Worm (Caenorhabditis elegans) whole organism, young adult: ENCODE measurements around the gene B0336.12.

Experiments used
- B0019.2 ChIP-seq: fragments of 200-800 bp; sonication (Bioruptor generic); conservative IDR thresholded peaks from 2 replicates; pipeline ENCODE4 v1.3.6; 2022; ENCODE audit warnings: missing genetic modification reagents, missing genetic modification characterization, missing compliant biosample characterization
- B0336.3 ChIP-seq: fragments of 200-800 bp; sonication (Bioruptor generic); IDR thresholded peaks from 2 replicates; pipeline ENCODE4 v1.3.6; 2022; ENCODE audit warnings: missing genetic modification characterization, missing compliant biosample characterization
- C17E4.6 ChIP-seq: fragments of 200-800 bp; sonication (Bioruptor generic); IDR thresholded peaks from 2 replicates; pipeline ENCODE4 v1.3.6; 2022; ENCODE audit warnings: missing genetic modification reagents, missing genetic modification characterization, missing compliant biosample characterization
- F10E7.11 ChIP-seq: sonication (generic microtip); optimal IDR thresholded peaks from 2 replicates; lab custom pipeline; 2017; ENCODE audit warnings: mild to moderate bottlenecking, missing genetic modification characterization, moderate library complexity, missing compliant biosample characterization
- F49E8.2 ChIP-seq: sonication (generic microtip); optimal IDR thresholded peaks from 3 replicates; lab custom pipeline; 2017; ENCODE audit warnings: missing genetic modification characterization, mild to moderate bottlenecking, missing compliant biosample characterization, antibody characterized with exemption, moderate library complexity; ENCODE audit not compliant: insufficient read depth
- F52B5.7 ChIP-seq: sonication (generic microtip); optimal IDR thresholded peaks from 2 replicates; lab custom pipeline; 2016; ENCODE audit warnings: mild to moderate bottlenecking, missing genetic modification characterization, missing compliant biosample characterization
- F57C9.4 ChIP-seq: sonication (generic microtip); optimal IDR thresholded peaks from 2 replicates; lab custom pipeline; 2017; ENCODE audit warnings: mild to moderate bottlenecking, missing genetic modification characterization, missing compliant biosample characterization
- K12H6.12 ChIP-seq: fragments of 200-800 bp; sonication (Bioruptor generic); optimal IDR thresholded peaks from 2 replicates; lab custom pipeline; 2018; ENCODE audit warnings: mild to moderate bottlenecking, missing genetic modification characterization, missing compliant biosample characterization
- Y53F4B.3 ChIP-seq: fragments of 200-800 bp; sonication (Bioruptor generic); IDR thresholded peaks from 2 replicates; pipeline ENCODE4 v1.3.6; 2022; ENCODE audit warnings: missing genetic modification reagents, missing genetic modification characterization, missing compliant biosample characterization
- ZK185.1 ChIP-seq: sonication (generic microtip); optimal IDR thresholded peaks from 2 replicates; lab custom pipeline; 2016; ENCODE audit warnings: mild to moderate bottlenecking, missing genetic modification characterization, missing compliant biosample characterization; ENCODE audit not compliant: poor library complexity, severe bottlenecking
- ama-1 ChIP-seq, 3 experiments: fragments of 150-350 bp in 1 of 3; sonication (generic microtip) in 2 of 3; optimal IDR thresholded peaks; 2 replicates each; lab custom pipeline; 2014 to 2018; ENCODE audit warnings: missing biosample characterization in 2 of 3, missing genetic modification characterization in 2 of 3, missing genetic modification reagents in 2 of 3
- aptf-2 ChIP-seq: fragments of 200-800 bp; sonication (Bioruptor generic); conservative IDR thresholded peaks from 2 replicates; pipeline ENCODE4 v1.3.6; 2022; ENCODE audit warnings: missing genetic modification reagents, missing genetic modification characterization, missing compliant biosample characterization
- aptf-3 ChIP-seq: fragments of 200-800 bp; sonication (Bioruptor generic); IDR thresholded peaks from 2 replicates; pipeline ENCODE4 v1.3.6; 2022; ENCODE audit warnings: missing genetic modification characterization, missing compliant biosample characterization
- attf-3 ChIP-seq: fragments of 200-800 bp; sonication (Bioruptor generic); conservative IDR thresholded peaks from 2 replicates; pipeline ENCODE4 v1.3.6; 2022; ENCODE audit warnings: missing genetic modification reagents, missing genetic modification characterization, missing compliant biosample characterization
- attf-5 ChIP-seq: fragments of 200-800 bp; sonication (Bioruptor generic); optimal IDR thresholded peaks from 2 replicates; lab custom pipeline; 2018; ENCODE audit warnings: mild to moderate bottlenecking, missing genetic modification characterization, missing compliant biosample characterization
- attf-6 ChIP-seq: fragments of 200-800 bp; sonication (Bioruptor generic); IDR thresholded peaks from 2 replicates; pipeline ENCODE4 v1.3.6; 2022; ENCODE audit warnings: missing genetic modification reagents, missing genetic modification characterization, missing compliant biosample characterization
- bed-1 ChIP-seq: fragments of 200-800 bp; sonication (Bioruptor generic); IDR thresholded peaks from 2 replicates; pipeline ENCODE4 v1.3.6; 2022; ENCODE audit warnings: missing genetic modification reagents, missing genetic modification characterization, missing compliant biosample characterization
- bed-2 ChIP-seq: fragments of 200-800 bp; sonication (Bioruptor generic); IDR thresholded peaks from 2 replicates; pipeline ENCODE4 v1.3.6; 2022; ENCODE audit warnings: missing genetic modification reagents, missing genetic modification characterization, missing compliant biosample characterization
- ceh-27 ChIP-seq: fragments of 200-800 bp; sonication (Bioruptor generic); optimal IDR thresholded peaks from 2 replicates; lab custom pipeline; 2018; ENCODE audit warnings: mild to moderate bottlenecking, missing genetic modification characterization, moderate library complexity, missing compliant biosample characterization
- chd-7 ChIP-seq: sonication (generic microtip); optimal IDR thresholded peaks from 2 replicates; lab custom pipeline; 2016; ENCODE audit warnings: mild to moderate bottlenecking, missing genetic modification characterization, moderate library complexity, missing compliant biosample characterization
- dox-1 ChIP-seq: fragments of 200-800 bp; sonication (Bioruptor generic); IDR thresholded peaks from 2 replicates; pipeline ENCODE4 v1.3.6; 2022; ENCODE audit warnings: missing genetic modification reagents, missing genetic modification characterization, missing compliant biosample characterization
- ets-4 ChIP-seq: fragments of 200-800 bp; sonication (Bioruptor generic); optimal IDR thresholded peaks from 2 replicates; lab custom pipeline; 2018; ENCODE audit warnings: mild to moderate bottlenecking, missing genetic modification characterization, missing compliant biosample characterization
- hmg-1.2 ChIP-seq: fragments of 200-800 bp; sonication (Bioruptor generic); IDR thresholded peaks from 2 replicates; pipeline ENCODE4 v1.3.6; 2022; ENCODE audit warnings: missing genetic modification reagents, missing genetic modification characterization, missing compliant biosample characterization
- hmg-20 ChIP-seq: fragments of 200-800 bp; sonication (Bioruptor generic); IDR thresholded peaks from 2 replicates; pipeline ENCODE4 v1.3.6; 2022; ENCODE audit warnings: missing genetic modification reagents, missing genetic modification characterization, missing compliant biosample characterization
- hrde-1 ChIP-seq: sonication (generic microtip); optimal IDR thresholded peaks from 2 replicates; lab custom pipeline; 2016; ENCODE audit warnings: missing genetic modification characterization, mild to moderate bottlenecking, missing compliant biosample characterization, moderate library complexity, missing genotype, missing genetic modification reagents, borderline replicate concordance
- hsf-1 ChIP-seq: fragments of 200-800 bp; sonication (Bioruptor generic); IDR thresholded peaks from 2 replicates; pipeline ENCODE4 v1.3.6; 2022; ENCODE audit warnings: missing genetic modification reagents, missing genetic modification characterization, missing compliant biosample characterization
- let-607 ChIP-seq, 2 experiments: fragments of 200-800 bp in 1 of 2; sonication (Bioruptor generic) in 1 of 2; sonication (generic microtip) in 1 of 2; optimal IDR thresholded peaks; 2 replicates each; lab custom pipeline; 2016 to 2018; ENCODE audit warnings: mild to moderate bottlenecking in 2 of 2, missing compliant biosample characterization in 2 of 2, missing genetic modification characterization in 2 of 2, moderate library complexity in 2 of 2, missing genotype in 1 of 2
- lin-26 ChIP-seq: fragments of 200-800 bp; sonication (Bioruptor generic); IDR thresholded peaks from 2 replicates; pipeline ENCODE4 v1.3.6; 2022; ENCODE audit warnings: missing genetic modification reagents, missing genetic modification characterization, missing compliant biosample characterization
- lin-35 ChIP-seq, 3 experiments: fragments of 150-350 bp in 2 of 3; sonication (generic microtip) in 1 of 3; optimal IDR thresholded peaks; 2 replicates each; lab custom pipeline; 2014 to 2018; ENCODE audit warnings: missing biosample characterization in 3 of 3, missing genetic modification characterization in 3 of 3, missing genetic modification reagents in 3 of 3
- lsl-1 ChIP-seq: fragments of 200-800 bp; sonication (Bioruptor generic); optimal IDR thresholded peaks from 2 replicates; lab custom pipeline; 2018; ENCODE audit warnings: mild to moderate bottlenecking, missing genetic modification characterization, moderate library complexity, missing compliant biosample characterization
- madf-10 ChIP-seq: sonication (generic microtip); optimal IDR thresholded peaks from 2 replicates; lab custom pipeline; 2016; ENCODE audit warnings: mild to moderate bottlenecking, missing genetic modification characterization, missing compliant biosample characterization
- madf-3 ChIP-seq: fragments of 200-800 bp; sonication (Bioruptor generic); IDR thresholded peaks from 2 replicates; pipeline ENCODE4 v1.3.6; 2022; ENCODE audit warnings: missing genetic modification reagents, missing genetic modification characterization, missing compliant biosample characterization
- madf-6 ChIP-seq: fragments of 200-800 bp; sonication (Bioruptor generic); IDR thresholded peaks from 2 replicates; pipeline ENCODE4 v1.3.6; 2022; ENCODE audit warnings: missing genetic modification reagents, missing genetic modification characterization, missing compliant biosample characterization
- mcd-1 ChIP-seq: fragments of 200-800 bp; sonication (Bioruptor generic); IDR thresholded peaks from 2 replicates; pipeline ENCODE4 v1.3.6; 2022; ENCODE audit warnings: missing genetic modification reagents, missing genetic modification characterization, missing compliant biosample characterization
- nfya-2 ChIP-seq: fragments of 200-800 bp; sonication (Bioruptor generic); IDR thresholded peaks from 2 replicates; pipeline ENCODE4 v1.3.6; 2022; ENCODE audit warnings: missing genetic modification reagents, missing genetic modification characterization, missing compliant biosample characterization
- pbrm-1 ChIP-seq: fragments of 200-800 bp; sonication (Bioruptor generic); IDR thresholded peaks from 2 replicates; pipeline ENCODE4 v1.3.6; 2022; ENCODE audit warnings: missing genetic modification reagents, missing genetic modification characterization, missing compliant biosample characterization
- rcor-1 ChIP-seq: fragments of 200-800 bp; sonication (Bioruptor generic); IDR thresholded peaks from 2 replicates; pipeline ENCODE4 v1.3.6; 2022; ENCODE audit warnings: missing genetic modification reagents, missing genetic modification characterization, missing compliant biosample characterization
- sea-2 ChIP-seq: fragments of 200-800 bp; sonication (Bioruptor generic); IDR thresholded peaks from 2 replicates; pipeline ENCODE4 v1.3.6; 2022; ENCODE audit warnings: missing genetic modification characterization, missing compliant biosample characterization
- tbp1 ChIP-seq: fragments of 200-800 bp; sonication (Bioruptor generic); optimal IDR thresholded peaks from 2 replicates; lab custom pipeline; 2018; ENCODE audit warnings: mild to moderate bottlenecking, missing genetic modification characterization, missing compliant biosample characterization
- tbx-9 ChIP-seq: sonication (generic microtip); optimal IDR thresholded peaks from 2 replicates; lab custom pipeline; 2016; ENCODE audit warnings: borderline replicate concordance, missing genetic modification characterization, inconsistent platforms, missing compliant biosample characterization
- xnd-1 ChIP-seq: sonication (generic microtip); optimal IDR thresholded peaks from 2 replicates; lab custom pipeline; 2016; ENCODE audit warnings: missing genotype, missing genetic modification reagents, missing genetic modification characterization, missing compliant biosample characterization
- zfh-2 ChIP-seq: fragments of 200-800 bp; sonication (Bioruptor generic); conservative IDR thresholded peaks from 2 replicates; pipeline ENCODE4 v1.3.6; 2022; ENCODE audit warnings: missing genetic modification reagents, missing genetic modification characterization, missing compliant biosample characterization
- ztf-18 ChIP-seq: sonication (generic microtip); optimal IDR thresholded peaks from 2 replicates; lab custom pipeline; 2016; ENCODE audit warnings: missing genotype, mild to moderate bottlenecking, missing genetic modification characterization, missing compliant biosample characterization

B0336.12 gene

DNA sequence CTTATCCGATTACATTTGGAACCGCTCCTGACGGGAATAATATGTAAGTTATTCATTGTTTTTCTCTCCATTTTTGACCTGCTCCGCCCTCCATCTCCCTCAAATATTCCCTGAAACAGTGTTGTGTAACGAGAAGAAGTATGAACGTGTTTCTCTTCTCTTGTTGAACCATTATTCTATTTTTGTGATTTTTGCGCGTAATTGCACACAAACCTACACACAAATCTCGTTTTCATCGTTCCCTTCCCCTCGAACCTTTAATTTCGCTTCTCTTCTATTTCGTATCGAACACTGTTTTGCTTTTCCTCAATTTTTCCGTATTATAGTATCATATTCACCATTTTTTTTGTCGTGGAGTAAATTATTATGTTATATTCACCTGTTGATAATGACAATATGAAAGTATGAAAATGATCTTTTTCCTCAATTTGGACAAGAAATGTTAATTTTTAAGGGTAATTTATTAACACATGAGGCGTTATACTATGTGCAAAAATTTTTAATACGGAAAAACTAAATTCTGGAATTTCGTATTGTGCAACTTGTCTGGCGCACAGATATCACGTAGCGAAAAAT lies 7.3 kb upstream of the B0336.12 start:
- TF ChIP-seq B0336.3, result peak; percentile 17; the same call in 1 of the 2 replicates
- TF ChIP-seq mcd-1 (GFP tag; lab: Robert Waterston, UW), result 0 out of 2 replicates have a peak, but pooled peaks have one; percentile 5
- no peak for TF ChIP-seq C17E4.6 (GFP tag; lab: Robert Waterston, UW)
- TF ChIP-seq K12H6.12 (tag; lab: Kevin White, UChicago), result no peak
- 0 out of 2 replicates have a peak, but pooled peaks have one; percentile 14 for TF ChIP-seq madf-6 (GFP tag; lab: Robert Waterston, UW)
- peak; percentile 0 for TF ChIP-seq ama-1 (optimal IDR thresholded peaks at IDR 0.05; lab: Kevin White, UChicago)
- TF ChIP-seq ama-1 (GFP tag; optimal IDR thresholded peaks at IDR 0.05; lab: Kevin White, UChicago), result no peak
- peak; percentile 22 for TF ChIP-seq hrde-1 (tag; lab: Kevin White, UChicago)
- 0 out of 2 replicates have a peak, but pooled peaks have one; percentile 31 for TF ChIP-seq lin-26 (GFP tag; lab: Robert Waterston, UW)
- 0 out of 2 replicates have a peak, but pooled peaks have one; percentile 21 for TF ChIP-seq hmg-1.2 (GFP tag; lab: Robert Waterston, UW)
- TF ChIP-seq, all 124 proteins: peak for 7

DNA sequence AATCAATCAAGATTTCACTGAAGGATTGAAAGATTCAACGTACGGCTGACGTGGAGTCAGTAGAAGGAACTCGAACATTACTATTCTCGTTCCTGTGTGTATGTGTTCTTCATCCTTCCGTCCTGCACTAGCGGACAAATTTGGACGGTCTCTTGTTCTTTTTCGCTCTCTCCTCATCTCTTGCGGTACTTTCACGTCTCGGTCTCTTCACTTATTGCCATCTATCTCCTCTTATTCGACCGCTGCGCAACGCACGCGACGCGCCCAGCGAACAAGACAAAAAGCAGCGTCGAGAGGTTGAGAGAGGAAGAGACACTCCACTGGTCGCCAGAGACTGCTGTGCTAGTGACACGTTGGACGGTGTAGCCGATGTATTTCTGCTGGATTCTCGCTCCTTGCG lies 5.5 kb upstream of the B0336.12 start:
- TF ChIP-seq rcor-1 (GFP tag; lab: Robert Waterston, UW) (peak; percentile 6; the same call in 1 of the 2 replicates), F52B5.7 (tag; lab: Kevin White, UChicago) (no peak), ceh-27 (GFP tag; lab: Kevin White, UChicago) (peak; percentile 87), attf-3 (no peak), ztf-18 (tag; lab: Kevin White, UChicago) (peak; percentile 17), zfh-2 (peak; percentile 94), F49E8.2 (tag; lab: Kevin White, UChicago) (no peak), hsf-1 (GFP tag; lab: Robert Waterston, UW) (0 out of 2 replicates have a peak, but pooled peaks have one; percentile 41), pbrm-1 (peak; percentile 44), tbx-9 (tag; lab: Kevin White, UChicago) (no peak), attf-5 (peak; percentile 51), mcd-1 (GFP tag; lab: Robert Waterston, UW) (peak; percentile 60), dox-1 (GFP tag; lab: Robert Waterston, UW) (peak; percentile 33; the same call in 1 of the 2 replicates), bed-1 (no peak), F10E7.11 (peak; percentile 40), madf-3 (peak; percentile 65; the same call in 1 of the 2 replicates), Y53F4B.3 (GFP tag; lab: Robert Waterston, UW) (no peak), xnd-1 (tag; lab: Kevin White, UChicago) (no peak), let-607 (tag; optimal IDR thresholded peaks at IDR 0.05; lab: Kevin White, UChicago) (peak; percentile 69 to 79), lin-35 (GFP tag; optimal IDR thresholded peaks at IDR 0.05; lab: Kevin White, UChicago) (peak in 1 of 3 experiments; percentile 44), attf-6 (GFP tag; lab: Robert Waterston, UW) (0 out of 2 replicates have a peak, but pooled peaks have one; percentile 26), ZK185.1 (tag; lab: Kevin White, UChicago) (peak; percentile 41), ets-4 (GFP tag; lab: Kevin White, UChicago) (no peak), aptf-2 (no peak), hmg-1.2 (GFP tag; lab: Robert Waterston, UW) (peak; percentile 88; the same call in 1 of the 2 replicates), madf-10 (tag; lab: Kevin White, UChicago) (peak; percentile 69), F57C9.4 (tag; lab: Kevin White, UChicago) (no peak), B0336.3 (peak; percentile 36; the same call in 1 of the 2 replicates), aptf-3 (GFP tag; lab: Robert Waterston, UW) (no peak), chd-7 (peak; percentile 11), bed-2 (GFP tag; lab: Robert Waterston, UW) (no peak), tbp1 (peak; percentile 45), lsl-1 (no peak), B0019.2 (no peak), sea-2 (GFP tag; lab: Robert Waterston, UW) (no peak), hmg-20 (GFP tag; lab: Robert Waterston, UW) (no peak), nfya-2 (GFP tag; lab: Robert Waterston, UW) (no peak)
